Fruit fly (Drosophila melanogaster): ENCODE results near the gene Rpn12R.

Rpn12R gene

dm6 chr3L:15072149-15072548 lies 29.8 kb upstream of the Rpn12R start (continued):
- no peak for TF ChIP-seq nom (GFP tag; optimal IDR thresholded peaks at IDR 0.05)
- TF ChIP-seq Trl (optimal IDR thresholded peaks at IDR 0.05) = peak; percentile 32 to 37
- TF ChIP-seq Trl (GFP tag; optimal IDR thresholded peaks at IDR 0.05) = no peak
- no peak for TF ChIP-seq aop (GFP tag; IDR thresholded peaks at IDR 0.05)
- no peak for TF ChIP-seq HmgZ (tag; optimal IDR thresholded peaks at IDR 0.05)
- TF ChIP-seq CG14667 (GFP tag; IDR thresholded peaks at IDR 0.05) = no peak
- TF ChIP-seq sisA (GFP tag; IDR thresholded peaks at IDR 0.05) = no peak
- peak; percentile 19; the same call in 1 of the 2 replicates for TF ChIP-seq amos (GFP tag; IDR thresholded peaks at IDR 0.05; ENCODE audit: partially characterized antibody)
- TF ChIP-seq Usf (GFP tag; optimal IDR thresholded peaks at IDR 0.05) = no peak
- no peak for TF ChIP-seq chm (GFP tag; IDR thresholded peaks at IDR 0.05)
- peak; percentile 69; the same call in 1 of the 3 replicates for TF ChIP-seq z (GFP tag; IDR thresholded peaks at IDR 0.05)
- no peak for TF ChIP-seq p53 (GFP tag; optimal IDR thresholded peaks at IDR 0.05)
- no peak for TF ChIP-seq tap (tag; optimal IDR thresholded peaks at IDR 0.05)
- TF ChIP-seq yki (optimal IDR thresholded peaks at IDR 0.05) = no peak
- TF ChIP-seq Ssrp (tag; optimal IDR thresholded peaks at IDR 0.05) = no peak
- no peak for TF ChIP-seq CG10543 (GFP tag; optimal IDR thresholded peaks at IDR 0.05)
- no peak for TF ChIP-seq ab (GFP tag; optimal IDR thresholded peaks at IDR 0.05)
- TF ChIP-seq dmrt11E (tag; optimal IDR thresholded peaks at IDR 0.05) = no peak
- TF ChIP-seq CG10147 (GFP tag; optimal IDR thresholded peaks at IDR 0.05) = no peak
- no peak for TF ChIP-seq sd (tag; optimal IDR thresholded peaks at IDR 0.05)
- no peak for TF ChIP-seq CG4282 (GFP tag; optimal IDR thresholded peaks at IDR 0.05)
- TF ChIP-seq CG13624 (GFP tag; optimal IDR thresholded peaks at IDR 0.05) = no peak
- no peak for TF ChIP-seq Dll (GFP tag; IDR thresholded peaks at IDR 0.05; ENCODE audit: partially characterized antibody)
- TF ChIP-seq CG17802 (tag; optimal IDR thresholded peaks at IDR 0.05) = no peak
- TF ChIP-seq CG14965 (GFP tag; optimal IDR thresholded peaks at IDR 0.05; ENCODE audit: borderline replicate concordance) = no peak
- no peak for TF ChIP-seq CoRest (tag; optimal IDR thresholded peaks at IDR 0.05)
- no peak for TF ChIP-seq pb (GFP tag; optimal IDR thresholded peaks at IDR 0.05)
- no peak for TF ChIP-seq pan (optimal IDR thresholded peaks at IDR 0.05)
- TF ChIP-seq pan (GFP tag; optimal IDR thresholded peaks at IDR 0.05 in 1 of 2, IDR thresholded peaks at IDR 0.05 in 1 of 2) = no peak
- TF ChIP-seq dpn (GFP tag; optimal IDR thresholded peaks at IDR 0.05) = no peak
- TF ChIP-seq CG43689 (GFP tag; IDR thresholded peaks at IDR 0.05) = no peak
- TF ChIP-seq CG15601 (tag; optimal IDR thresholded peaks at IDR 0.05) = no peak
- TF ChIP-seq cwo (GFP tag; optimal IDR thresholded peaks at IDR 0.05) = no peak
- TF ChIP-seq Mad (GFP tag; optimal IDR thresholded peaks at IDR 0.05) = no peak
- no peak for TF ChIP-seq danr (GFP tag; IDR thresholded peaks at IDR 0.05)
- no peak for TF ChIP-seq CG7963 (GFP tag; IDR thresholded peaks at IDR 0.05; ENCODE audit: partially characterized antibody)
- no peak for TF ChIP-seq Atf-2 (GFP tag; optimal IDR thresholded peaks at IDR 0.05)
- TF ChIP-seq ttk (GFP tag; IDR thresholded peaks at IDR 0.05) = no peak
- TF ChIP-seq fd64A (GFP tag; optimal IDR thresholded peaks at IDR 0.05) = no peak
- no peak for TF ChIP-seq CG7786 (GFP tag; optimal IDR thresholded peaks at IDR 0.05)
- TF ChIP-seq hkb (optimal IDR thresholded peaks at IDR 0.05) = no peak
- TF ChIP-seq hkb (GFP tag; IDR thresholded peaks at IDR 0.05) = no peak
- TF ChIP-seq BEAF-32 (GFP tag; optimal IDR thresholded peaks at IDR 0.05) = peak; percentile 17
- TF ChIP-seq CG12104 (GFP tag; optimal IDR thresholded peaks at IDR 0.05) = no peak
- no peak for TF ChIP-seq Dfd (GFP tag; optimal IDR thresholded peaks at IDR 0.05)
- no peak for TF ChIP-seq gce (GFP tag; IDR thresholded peaks at IDR 0.05)
- TF ChIP-seq Dref (GFP tag; IDR thresholded peaks at IDR 0.05) = no peak
- TF ChIP-seq CG14710 (tag; optimal IDR thresholded peaks at IDR 0.05) = no peak
- no peak for TF ChIP-seq CG12942 (GFP tag; optimal IDR thresholded peaks at IDR 0.05)
- TF ChIP-seq CG3281 (GFP tag; optimal IDR thresholded peaks at IDR 0.05) = no peak
- no peak for TF ChIP-seq CG4707 (GFP tag; optimal IDR thresholded peaks at IDR 0.05)
- no peak for TF ChIP-seq ase (GFP tag; IDR thresholded peaks at IDR 0.05)
- no peak for TF ChIP-seq phol (tag; optimal IDR thresholded peaks at IDR 0.05)
